Worm (Caenorhabditis elegans): Measurements from ENCODE around the gene T28A11.3.

- no peak for TF ChIP-seq him-1 (tag; optimal IDR thresholded peaks at IDR 0.05)
- no peak for TF ChIP-seq dao-5 (tag; optimal IDR thresholded peaks at IDR 0.05)
- no peak for TF ChIP-seq W03F9.2 (tag; optimal IDR thresholded peaks at IDR 0.05)
These were observed 15.1 kb upstream of the T28A11.3 start, which contains the start of gene srbc-5 for ce11 chrV:3260075-3260474.

Data from whole organism, L4/young adult.